Fruit fly (Drosophila melanogaster) whole organism, embryonic: ENCODE data around the gene Syx8.

Source experiments
- CG2678 ChIP-seq: fragments of 200-800 bp; sonication (Bioruptor generic); optimal IDR thresholded peaks from 3 replicates; lab custom pipeline; 2019; ENCODE audit warnings: missing biosample characterization, mild to moderate bottlenecking, missing genetic modification characterization, moderate library complexity
- CG5180 ChIP-seq: fragments of 200-800 bp; sonication (Bioruptor generic); optimal IDR thresholded peaks from 3 replicates; lab custom pipeline; 2017; ENCODE audit warnings: missing biosample characterization, missing genetic modification characterization, mild to moderate bottlenecking, moderate library complexity, missing genetic modification reagents
- CG5953 ChIP-seq: fragments of 200-800 bp; sonication (Bioruptor generic); IDR thresholded peaks from 2 replicates; pipeline ENCODE4 v1.3.6; 2022; ENCODE audit warnings: missing biosample characterization, missing genetic modification characterization
- CG7839 ChIP-seq: fragments of 200-800 bp; sonication (Bioruptor generic); optimal IDR thresholded peaks from 3 replicates; lab custom pipeline; 2018; ENCODE audit warnings: missing biosample characterization, mild to moderate bottlenecking, missing genetic modification characterization, moderate library complexity
- Dek ChIP-seq: fragments of 200-800 bp; sonication (Bioruptor generic); optimal IDR thresholded peaks from 3 replicates; lab custom pipeline; 2019; ENCODE audit warnings: missing biosample characterization, mild to moderate bottlenecking, missing genetic modification characterization, moderate library complexity
- Meics ChIP-seq: fragments of 200-800 bp; sonication (Bioruptor generic); optimal IDR thresholded peaks from 2 replicates; lab custom pipeline; 2017; ENCODE audit warnings: missing biosample characterization, mild to moderate bottlenecking, missing genetic modification characterization
- Scr ChIP-seq: fragments of 200-800 bp; sonication (Bioruptor generic); IDR thresholded peaks from 2 replicates; pipeline ENCODE4 v1.3.6; 2022; ENCODE audit warnings: missing biosample characterization, missing genetic modification characterization; ENCODE audit not compliant: partially characterized antibody
- disco-r ChIP-seq: fragments of 200-800 bp; sonication (Bioruptor generic); optimal IDR thresholded peaks from 2 replicates; lab custom pipeline; 2016; ENCODE audit warnings: missing biosample characterization, missing genetic modification characterization
- luna ChIP-seq: fragments of 200-800 bp; sonication (Bioruptor generic); optimal IDR thresholded peaks from 2 replicates; lab custom pipeline; 2016; ENCODE audit warnings: missing biosample characterization, missing genetic modification characterization
- sd ChIP-seq: fragments of 200-800 bp; sonication (Bioruptor generic); optimal IDR thresholded peaks from 3 replicates; lab custom pipeline; 2018; ENCODE audit warnings: missing biosample characterization, mild to moderate bottlenecking, missing genetic modification characterization, moderate library complexity

dm6 chr3L:16571014-16571738 lies 15.7 kb downstream of the Syx8 start:
- TF ChIP-seq disco-r (no peak), sd (tag; lab: Kevin White, UChicago) (peak; percentile 20), CG5180 (GFP tag; lab: Kevin White, UChicago) (no peak), CG5953 (GFP tag; lab: Robert Waterston, UW) (no peak), Dek (tag; lab: Kevin White, UChicago) (peak; percentile 56), CG2678 (tag; lab: Kevin White, UChicago) (peak; percentile 71), luna (no peak), Meics (GFP tag; lab: Kevin White, UChicago) (peak; percentile 72), Scr (GFP tag; lab: Robert Waterston, UW) (no peak), CG7839 (tag; lab: Kevin White, UChicago) (peak; percentile 67)
